Worm (Caenorhabditis elegans): ENCODE measurements around the gene E02A10.4.

DNA sequence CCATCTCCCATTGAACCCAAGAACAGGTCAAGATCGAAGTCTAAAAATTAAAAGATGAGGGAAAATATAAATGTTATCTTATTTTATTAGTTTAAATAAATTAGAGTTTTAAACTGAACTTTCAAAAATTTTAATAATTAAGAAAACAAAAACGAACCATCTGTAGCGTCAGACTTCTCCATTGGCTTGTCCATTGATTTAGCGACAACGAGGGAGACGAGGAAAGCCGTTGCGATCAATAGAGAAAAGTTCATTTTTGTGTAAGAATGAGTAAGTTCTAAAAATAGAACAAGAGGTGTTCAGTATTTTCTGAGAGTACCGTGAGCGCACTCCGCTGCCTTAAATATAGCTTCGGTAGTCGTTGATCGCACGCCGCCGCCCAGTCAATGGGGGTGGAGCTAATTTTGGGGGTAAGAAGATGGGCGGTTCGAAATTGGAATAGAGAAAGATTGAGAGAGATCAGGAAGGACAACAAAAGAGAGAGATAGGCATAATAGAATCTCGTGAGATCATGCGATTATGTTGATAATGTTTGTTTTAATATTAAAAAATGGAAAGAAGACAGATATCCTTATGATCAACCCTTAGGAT, 17.6 kb downstream of the E02A10.4 start, which contains the start of gene F45D3.3:
- TF ChIP-seq ceh-90 (tag; optimal IDR thresholded peaks at IDR 0.05), result no peak
- peak; percentile 42 for TF ChIP-seq tbx-2 (tag; optimal IDR thresholded peaks at IDR 0.05)
- peak in 1 of 2 experiments; percentile 18 for TF ChIP-seq lin-35 (GFP tag; optimal IDR thresholded peaks at IDR 0.05)
- TF ChIP-seq mdl-1 (tag; optimal IDR thresholded peaks at IDR 0.05), result peak in 1 of 2 experiments; percentile 30
- TF ChIP-seq ztf-11 (tag; optimal IDR thresholded peaks at IDR 0.05), result no peak
- TF ChIP-seq ceh-82 (tag; optimal IDR thresholded peaks at IDR 0.05), result no peak
- TF ChIP-seq alr-1 (tag; optimal IDR thresholded peaks at IDR 0.05; ENCODE audit: borderline replicate concordance), result no peak
- TF ChIP-seq aha-1 (tag; optimal IDR thresholded peaks at IDR 0.05), result no peak
- no peak for TF ChIP-seq nhr-12 (tag; optimal IDR thresholded peaks at IDR 0.05)
- TF ChIP-seq nhr-77 (tag; optimal IDR thresholded peaks at IDR 0.05), result no peak
- no peak for TF ChIP-seq nhr-237 (tag; optimal IDR thresholded peaks at IDR 0.05)
- TF ChIP-seq rnt-1 (tag; optimal IDR thresholded peaks at IDR 0.05), result peak; percentile 8
- TF ChIP-seq lin-15B (tag; optimal IDR thresholded peaks at IDR 0.05), result no peak
- no peak for TF ChIP-seq dpl-1 (GFP tag; optimal IDR thresholded peaks at IDR 0.05)

All from whole organism, L1 larva.